Worm (Caenorhabditis elegans) whole organism, L4/young adult: ENCODE data around the gene dod-20.

Experiments
- W03F9.2 ChIP-seq: fragments of 150-350 bp; optimal IDR thresholded peaks from 2 replicates; lab custom pipeline; 2014; ENCODE audit warnings: missing biosample characterization, missing genetic modification characterization
- dao-5 ChIP-seq: sonication (generic microtip); optimal IDR thresholded peaks from 2 replicates; lab custom pipeline; 2016; ENCODE audit warnings: missing genotype, missing genetic modification characterization, moderate library complexity, missing compliant biosample characterization
- him-1 ChIP-seq: sonication (generic microtip); optimal IDR thresholded peaks from 2 replicates; lab custom pipeline; 2016; ENCODE audit warnings: missing genotype, missing genetic modification reagents, missing genetic modification characterization, missing compliant biosample characterization

dod-20 gene

DNA sequence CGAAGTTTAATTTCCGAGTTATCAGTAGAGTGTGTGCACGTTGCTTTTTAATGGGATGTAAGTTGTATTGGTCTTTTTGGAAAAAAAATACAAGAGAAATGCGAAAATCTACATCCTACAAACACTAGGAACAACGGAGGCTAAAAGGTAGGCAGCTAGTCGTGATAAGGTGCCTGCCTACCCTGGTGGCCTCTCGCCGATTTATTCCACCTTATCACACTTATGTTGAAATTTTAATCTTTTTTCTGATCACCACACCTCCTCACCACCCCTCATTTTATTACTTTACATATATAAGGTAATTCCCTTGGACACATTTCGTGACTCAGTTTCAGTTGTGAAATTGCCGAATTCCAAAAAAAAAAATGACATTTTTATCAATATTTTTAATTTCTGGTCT, at the start of gene dod-20:
dod-20 (plus strand) TSS at position 301 of the 400 bp plus-strand sequence.
- no peak for TF ChIP-seq W03F9.2
- TF ChIP-seq dao-5 (tag; lab: Kevin White, UChicago), result no peak
- TF ChIP-seq him-1, result no peak

DNA sequence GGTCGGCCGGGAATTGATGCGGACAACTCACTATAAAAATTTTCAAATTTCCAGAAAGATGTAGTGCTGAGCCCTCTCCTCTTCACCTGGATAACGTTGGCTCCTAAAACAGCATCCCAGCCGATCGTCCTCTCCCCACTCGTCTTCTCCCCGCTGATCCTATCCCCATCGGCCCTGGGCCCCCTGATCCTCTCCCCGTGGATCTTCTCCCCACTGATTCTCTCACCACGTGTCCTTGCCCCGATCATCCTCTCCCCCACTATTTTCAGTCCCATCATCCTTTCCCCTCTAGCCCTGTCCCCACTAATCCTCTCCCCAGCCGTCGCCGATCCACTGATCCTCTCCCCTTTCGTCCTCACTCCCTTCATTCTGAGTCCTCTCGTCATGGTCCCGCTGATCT, 49.0 kb upstream of the dod-20 start:
- no peak for TF ChIP-seq him-1
- no peak for TF ChIP-seq dao-5 (tag; lab: Kevin White, UChicago)
- no peak for TF ChIP-seq W03F9.2

DNA sequence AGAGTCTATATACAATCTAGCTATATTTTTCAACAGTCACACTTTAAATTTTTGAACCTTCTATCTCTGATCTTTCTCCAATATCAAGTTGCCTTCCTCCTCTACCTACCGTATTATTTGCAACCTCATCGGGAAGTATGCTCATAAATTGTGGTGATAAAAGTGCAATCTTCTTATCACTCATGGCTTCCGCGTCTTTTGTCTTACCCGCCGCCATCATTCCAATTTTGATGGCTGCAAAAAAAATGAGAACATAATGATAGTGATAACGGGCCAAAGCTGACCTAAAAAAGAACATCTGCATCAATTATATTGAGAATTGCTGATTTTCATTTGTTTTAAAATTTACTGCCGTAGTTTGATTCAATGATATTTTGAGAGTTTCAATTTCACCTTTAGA, 45.4 kb upstream of the dod-20 start:
- TF ChIP-seq him-1, result no peak
- no peak for TF ChIP-seq W03F9.2
- TF ChIP-seq dao-5 (tag; lab: Kevin White, UChicago), result no peak

ce11 chrV:378231-378630, 44.0 kb upstream of the dod-20 start:
- TF ChIP-seq him-1 (no peak), dao-5 (tag; lab: Kevin White, UChicago) (no peak), W03F9.2 (no peak)

DNA sequence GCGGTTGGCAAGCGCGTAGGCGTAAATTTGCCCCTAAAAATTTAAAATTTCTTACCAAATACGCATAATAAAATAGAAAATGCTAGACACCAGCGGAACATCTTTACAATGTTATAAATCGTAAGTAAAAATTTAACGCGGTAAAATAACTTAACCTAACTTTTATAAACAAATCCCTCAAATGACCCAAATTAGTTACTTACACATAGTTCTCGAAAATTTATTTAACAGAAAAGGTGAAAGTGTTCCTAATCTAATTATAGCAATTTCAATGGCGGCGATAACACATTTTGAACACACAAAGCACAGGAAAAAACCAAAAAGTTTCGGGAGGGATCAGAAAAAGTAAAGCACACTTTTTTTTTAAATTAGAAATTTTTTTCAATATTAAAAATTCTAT, 42.0 kb upstream of the dod-20 start, which contains the start of gene mltn-8:
mltn-8 (minus strand) TSS at position 101 of the 400 bp plus-strand sequence.
- TF ChIP-seq him-1 (no peak), W03F9.2 (no peak), dao-5 (tag; lab: Kevin White, UChicago) (no peak)

DNA sequence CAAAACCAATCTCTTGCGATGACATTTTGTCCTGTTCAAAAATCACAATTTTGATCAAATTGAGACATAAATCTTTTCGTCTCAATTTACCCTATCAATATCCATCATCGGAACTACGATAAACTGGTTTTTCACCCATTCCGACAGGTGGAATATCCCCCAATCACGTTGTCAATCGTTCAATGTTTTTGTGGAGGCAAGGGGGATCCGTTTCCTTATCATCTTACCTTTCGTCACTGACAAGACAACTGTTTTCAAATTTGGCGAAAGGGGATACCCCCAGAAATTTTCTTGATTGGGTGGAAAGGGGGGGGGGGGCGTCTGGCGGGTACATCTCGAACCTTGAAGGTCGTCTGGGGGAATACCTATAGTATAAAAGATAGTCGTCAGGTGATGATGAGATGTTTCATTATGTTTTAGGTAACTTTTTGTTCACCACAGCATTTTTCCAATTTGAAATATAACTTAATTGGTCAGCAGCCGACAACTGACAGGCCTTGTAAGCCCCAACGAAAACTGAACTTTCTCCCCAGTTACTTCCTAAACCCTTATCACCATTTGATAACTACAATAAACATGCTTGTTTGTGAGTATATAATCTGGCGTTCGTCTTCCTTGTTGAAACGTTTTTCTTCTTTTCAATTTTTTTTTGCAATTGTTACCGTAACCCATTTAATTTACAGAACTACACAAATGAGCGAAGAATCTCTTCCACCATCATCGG, 40.8 kb upstream of the dod-20 start, which contains the start of gene ZK6.8:
ZK6.8 (plus strand) TSS at position 682 of the 724 bp plus-strand sequence.
- TF ChIP-seq dao-5 (tag; lab: Kevin White, UChicago) (no peak), him-1 (no peak), W03F9.2 (no peak)

- no peak for TF ChIP-seq W03F9.2
- TF ChIP-seq dao-5 (tag; lab: Kevin White, UChicago), result no peak
- no peak for TF ChIP-seq him-1
These were observed 37.7 kb upstream of the dod-20 start for ce11 chrV:384511-384910.

DNA sequence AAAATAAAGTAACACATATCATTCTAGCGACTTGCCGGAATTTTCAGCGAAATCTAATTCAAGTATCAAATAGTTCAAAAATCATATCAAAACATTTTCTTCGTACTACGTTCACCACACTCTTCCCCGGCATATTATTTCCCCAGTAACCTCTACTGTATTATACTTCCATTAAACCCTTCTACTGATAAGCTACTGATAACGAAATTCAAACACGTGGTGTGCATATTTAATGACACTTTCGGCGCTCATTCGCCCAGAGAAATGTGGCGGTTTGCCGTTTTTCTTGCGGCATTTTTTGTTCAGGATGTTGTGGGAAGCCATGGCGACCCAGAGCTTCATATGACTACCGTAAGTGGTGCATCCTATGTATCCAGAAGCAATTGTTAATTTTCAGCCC, 36.7 kb upstream of the dod-20 start, which contains the start of gene lipl-5:
lipl-5 (plus strand) TSS at position 259 of the 400 bp plus-strand sequence.
- no peak for TF ChIP-seq dao-5 (tag; lab: Kevin White, UChicago)
- no peak for TF ChIP-seq him-1
- no peak for TF ChIP-seq W03F9.2

- no peak for TF ChIP-seq dao-5 (tag; lab: Kevin White, UChicago)
- no peak for TF ChIP-seq him-1
These were observed 33.8 kb upstream of the dod-20 start, which contains the start of gene ZK6.6 for ce11 chrV:388397-388796. Gene ZK6.6, plus strand, starts transcription at chrV:388697.

DNA sequence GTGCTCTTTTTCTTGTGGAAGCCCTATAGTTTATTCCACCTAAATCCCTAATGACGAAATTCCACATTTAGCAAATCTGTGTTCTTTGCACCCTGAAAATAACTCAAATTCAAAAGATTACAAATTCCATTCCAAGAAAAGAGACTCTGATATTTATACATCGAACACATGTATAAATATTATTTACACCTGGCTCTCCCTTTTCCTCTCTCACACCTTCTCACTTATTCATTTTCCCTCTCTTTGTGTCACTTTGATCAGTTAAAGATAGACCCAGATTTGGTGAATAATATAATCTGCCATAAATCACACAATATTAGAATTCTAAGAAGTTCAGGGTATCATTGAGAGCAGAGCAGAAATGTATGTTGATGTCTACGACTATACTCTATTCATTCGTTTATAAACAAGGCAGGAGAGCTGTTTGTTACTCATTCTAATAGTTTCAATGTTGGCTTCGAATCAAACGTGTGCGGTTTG, 30.0 kb upstream of the dod-20 start, which contains the start of gene nhr-254:
nhr-254 (plus strand) TSS at position 430 of the 480 bp plus-strand sequence.
- no peak for TF ChIP-seq dao-5 (tag; lab: Kevin White, UChicago)
- TF ChIP-seq W03F9.2, result no peak
- no peak for TF ChIP-seq him-1

DNA sequence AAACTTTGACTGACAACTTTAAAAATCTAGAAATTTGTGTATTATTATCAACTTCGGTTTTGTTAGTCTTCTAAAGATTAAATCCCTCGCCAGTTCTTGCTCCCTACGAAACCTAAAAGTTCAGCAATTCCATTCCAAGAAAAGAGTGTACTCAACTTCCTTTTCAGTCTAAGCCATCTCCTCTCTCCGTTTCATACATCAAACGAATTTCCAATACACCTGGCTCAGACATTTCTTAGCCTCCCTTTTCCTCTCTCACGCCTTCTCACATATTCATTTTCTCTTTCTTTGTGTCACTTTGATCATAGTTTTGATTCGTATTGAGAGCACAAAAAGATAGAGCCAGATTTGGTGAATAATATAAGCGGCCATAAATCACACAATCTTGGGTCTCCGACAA, 25.9 kb upstream of the dod-20 start, which contains the start of gene nhr-253:
nhr-253 (plus strand) TSS at position 285 of the 400 bp plus-strand sequence.
- TF ChIP-seq dao-5 (tag; lab: Kevin White, UChicago) (no peak), W03F9.2 (no peak), him-1 (no peak)

DNA sequence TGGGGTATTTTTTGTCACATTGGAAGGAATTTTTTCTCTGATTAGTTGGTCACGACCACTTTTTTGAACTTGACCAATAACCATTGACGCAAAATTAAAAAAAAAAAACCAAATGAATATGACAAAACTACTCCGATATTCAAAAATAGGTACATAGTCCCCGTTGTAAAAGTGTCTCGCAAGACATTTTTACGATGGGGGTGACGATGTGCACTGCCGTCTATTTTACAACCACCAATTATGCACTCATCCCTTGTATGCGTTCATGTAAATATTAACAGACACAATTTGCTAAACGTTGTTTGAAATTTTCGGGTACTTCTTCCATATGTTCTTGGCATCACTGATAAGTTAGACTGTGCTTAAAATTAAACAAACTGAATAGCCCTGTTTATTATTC, 22.5 kb upstream of the dod-20 start, which contains the start of gene scl-27:
scl-27 (plus strand) TSS at position 301 of the 400 bp plus-strand sequence.
- TF ChIP-seq W03F9.2 (no peak), him-1 (no peak), dao-5 (tag; lab: Kevin White, UChicago) (no peak)

- no peak for TF ChIP-seq him-1
- TF ChIP-seq dao-5 (tag; lab: Kevin White, UChicago), result no peak
- TF ChIP-seq W03F9.2, result no peak
These were observed 19.2 kb upstream of the dod-20 start, which contains the start of gene srh-62 for ce11 chrV:403028-403427. Gene srh-62, minus strand, starts transcription at chrV:403128.

DNA sequence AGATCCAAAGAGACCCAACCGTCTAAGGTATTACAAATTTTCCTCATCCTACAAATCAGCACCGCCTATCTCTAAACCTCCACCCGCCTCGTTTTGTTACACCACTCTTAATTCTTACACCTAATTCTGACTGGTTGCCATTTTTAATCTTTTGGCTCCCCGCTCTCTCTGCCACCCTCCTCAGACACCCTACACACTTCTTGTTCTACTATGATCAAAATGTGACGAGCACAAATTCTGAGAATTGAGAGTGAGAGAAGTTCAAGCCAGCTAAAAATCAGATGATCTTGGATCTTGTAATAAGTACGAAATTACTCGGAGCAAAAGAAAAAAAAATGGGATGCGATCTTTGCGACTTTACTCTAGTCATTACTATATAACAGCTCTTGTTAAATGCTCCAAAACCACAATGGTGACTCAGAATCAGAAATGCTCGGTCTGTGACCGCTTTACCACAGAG, 18.0 kb upstream of the dod-20 start, which contains the start of gene nhr-252:
nhr-252 (plus strand) TSS at position 410 of the 460 bp plus-strand sequence.
- TF ChIP-seq dao-5 (tag; lab: Kevin White, UChicago) (no peak), him-1 (no peak), W03F9.2 (no peak)

- TF ChIP-seq W03F9.2, result no peak
- TF ChIP-seq dao-5 (tag; lab: Kevin White, UChicago), result no peak
- TF ChIP-seq him-1, result no peak
These were observed 9.4 kb upstream of the dod-20 start for ce11 chrV:412820-413219.
